Fruit fly (Drosophila melanogaster): ENCODE data around the gene Hipk.

dm6 chr3L:555898-556540 lies 13.2 kb downstream of the Hipk start:
- TF ChIP-seq CoRest (tag; optimal IDR thresholded peaks at IDR 0.05): no peak
- TF ChIP-seq CG15479 (GFP tag; optimal IDR thresholded peaks at IDR 0.05): no peak
- TF ChIP-seq fru (optimal IDR thresholded peaks at IDR 0.05): no peak
- no peak for TF ChIP-seq Bdp1 (GFP tag; optimal IDR thresholded peaks at IDR 0.05)
- TF ChIP-seq ci (GFP tag; IDR thresholded peaks at IDR 0.05): no peak
- no peak for TF ChIP-seq Bteb2 (GFP tag; optimal IDR thresholded peaks at IDR 0.05)
- no peak for TF ChIP-seq z (GFP tag; IDR thresholded peaks at IDR 0.05)
- TF ChIP-seq CG12155 (GFP tag; optimal IDR thresholded peaks at IDR 0.05): no peak

Data from whole organism, embryonic.